Worm (Caenorhabditis elegans) whole organism, young adult: ENCODE data around the gene soc-1.
A peak's percentile ranks its signal among the peaks of the same experiment; 100 is the strongest.

Experiments used
- F22D6.2 ChIP-seq: sonication (generic microtip); optimal IDR thresholded peaks from 2 replicates; lab custom pipeline; 2016; ENCODE audit warnings: mild to moderate bottlenecking, missing genetic modification characterization, missing compliant biosample characterization
- F37B4.10 ChIP-seq: fragments of 200-800 bp; sonication (Bioruptor generic); IDR thresholded peaks from 2 replicates; pipeline ENCODE4 v1.3.6; 2022; ENCODE audit warnings: missing genetic modification characterization, missing compliant biosample characterization
- F57A8.1 ChIP-seq: fragments of 200-800 bp; sonication (Bioruptor generic); optimal IDR thresholded peaks from 2 replicates; lab custom pipeline; 2018; ENCODE audit warnings: mild to moderate bottlenecking, missing genetic modification characterization, moderate library complexity, missing compliant biosample characterization
- F57C9.4 ChIP-seq: sonication (generic microtip); optimal IDR thresholded peaks from 2 replicates; lab custom pipeline; 2017; ENCODE audit warnings: mild to moderate bottlenecking, missing genetic modification characterization, missing compliant biosample characterization
- T26A5.8 ChIP-seq: sonication (generic microtip); optimal IDR thresholded peaks from 2 replicates; lab custom pipeline; 2016; ENCODE audit warnings: missing genetic modification characterization, missing compliant biosample characterization
- Y67H2A.10 ChIP-seq: fragments of 200-800 bp; sonication (Bioruptor generic); conservative IDR thresholded peaks from 2 replicates; pipeline ENCODE4 v1.3.6; 2022; ENCODE audit warnings: missing genetic modification reagents, missing genetic modification characterization, missing compliant biosample characterization
- ZK185.1 ChIP-seq: sonication (generic microtip); optimal IDR thresholded peaks from 2 replicates; lab custom pipeline; 2016; ENCODE audit warnings: mild to moderate bottlenecking, missing genetic modification characterization, missing compliant biosample characterization; ENCODE audit not compliant: poor library complexity, severe bottlenecking
- ama-1 ChIP-seq, 3 experiments: fragments of 150-350 bp in 1 of 3; sonication (generic microtip) in 2 of 3; optimal IDR thresholded peaks; 2 replicates each; lab custom pipeline; 2014 to 2018; ENCODE audit warnings: missing biosample characterization in 2 of 3, missing genetic modification characterization in 2 of 3, missing genetic modification reagents in 2 of 3
- aptf-3 ChIP-seq: fragments of 200-800 bp; sonication (Bioruptor generic); IDR thresholded peaks from 2 replicates; pipeline ENCODE4 v1.3.6; 2022; ENCODE audit warnings: missing genetic modification characterization, missing compliant biosample characterization
- attf-5 ChIP-seq: fragments of 200-800 bp; sonication (Bioruptor generic); optimal IDR thresholded peaks from 2 replicates; lab custom pipeline; 2018; ENCODE audit warnings: mild to moderate bottlenecking, missing genetic modification characterization, missing compliant biosample characterization
- bed-1 ChIP-seq: fragments of 200-800 bp; sonication (Bioruptor generic); IDR thresholded peaks from 2 replicates; pipeline ENCODE4 v1.3.6; 2022; ENCODE audit warnings: missing genetic modification reagents, missing genetic modification characterization, missing compliant biosample characterization
- cebp-2 ChIP-seq: fragments of 200-800 bp; sonication (Bioruptor generic); IDR thresholded peaks from 2 replicates; pipeline ENCODE4 v1.3.6; 2022; ENCODE audit warnings: missing genetic modification characterization, missing compliant biosample characterization
- ceh-27 ChIP-seq: fragments of 200-800 bp; sonication (Bioruptor generic); optimal IDR thresholded peaks from 2 replicates; lab custom pipeline; 2018; ENCODE audit warnings: mild to moderate bottlenecking, missing genetic modification characterization, moderate library complexity, missing compliant biosample characterization
- die-1 ChIP-seq: sonication (generic microtip); optimal IDR thresholded peaks from 2 replicates; lab custom pipeline; 2016; ENCODE audit warnings: missing genotype, mild to moderate bottlenecking, missing genetic modification characterization, missing compliant biosample characterization
- dox-1 ChIP-seq: fragments of 200-800 bp; sonication (Bioruptor generic); IDR thresholded peaks from 2 replicates; pipeline ENCODE4 v1.3.6; 2022; ENCODE audit warnings: missing genetic modification reagents, missing genetic modification characterization, missing compliant biosample characterization
- dpff-1 ChIP-seq: sonication (generic microtip); optimal IDR thresholded peaks from 2 replicates; lab custom pipeline; 2017; ENCODE audit warnings: mild to moderate bottlenecking, missing genetic modification characterization, missing compliant biosample characterization
- egrh-3 ChIP-seq: fragments of 200-800 bp; sonication (Bioruptor generic); IDR thresholded peaks from 2 replicates; pipeline ENCODE4 v1.3.6; 2022; ENCODE audit warnings: missing genetic modification reagents, missing genetic modification characterization, missing compliant biosample characterization
- ekl-4 ChIP-seq: fragments of 200-800 bp; sonication (Bioruptor generic); IDR thresholded peaks from 2 replicates; pipeline ENCODE4 v1.3.6; 2022; ENCODE audit warnings: missing genetic modification reagents, missing genetic modification characterization, missing compliant biosample characterization
- hlh-26 ChIP-seq: fragments of 200-800 bp; sonication (Bioruptor generic); conservative IDR thresholded peaks from 2 replicates; pipeline ENCODE4 v1.3.6; 2022; ENCODE audit warnings: missing genetic modification reagents, missing genetic modification characterization, missing compliant biosample characterization
- hmg-1.2 ChIP-seq: fragments of 200-800 bp; sonication (Bioruptor generic); IDR thresholded peaks from 2 replicates; pipeline ENCODE4 v1.3.6; 2022; ENCODE audit warnings: missing genetic modification reagents, missing genetic modification characterization, missing compliant biosample characterization
- hsf-1 ChIP-seq: fragments of 200-800 bp; sonication (Bioruptor generic); IDR thresholded peaks from 2 replicates; pipeline ENCODE4 v1.3.6; 2022; ENCODE audit warnings: missing genetic modification reagents, missing genetic modification characterization, missing compliant biosample characterization
- lin-35 ChIP-seq, 3 experiments: fragments of 150-350 bp in 2 of 3; sonication (generic microtip) in 1 of 3; optimal IDR thresholded peaks; 2 replicates each; lab custom pipeline; 2014 to 2018; ENCODE audit warnings: missing biosample characterization in 3 of 3, missing genetic modification characterization in 3 of 3, missing genetic modification reagents in 3 of 3
- lin-40 ChIP-seq: sonication (generic microtip); optimal IDR thresholded peaks from 2 replicates; lab custom pipeline; 2016; ENCODE audit warnings: missing genetic modification characterization, mild to moderate bottlenecking, missing compliant biosample characterization, missing genotype, missing genetic modification reagents
- lin-54 ChIP-seq: fragments of 200-800 bp; sonication (Bioruptor generic); optimal IDR thresholded peaks from 2 replicates; lab custom pipeline; 2018; ENCODE audit warnings: mild to moderate bottlenecking, missing genetic modification characterization, missing compliant biosample characterization
- lir-1 ChIP-seq: fragments of 200-800 bp; sonication (Bioruptor generic); conservative IDR thresholded peaks from 2 replicates; pipeline ENCODE4 v1.3.6; 2022; ENCODE audit warnings: missing genetic modification reagents, missing genetic modification characterization, missing compliant biosample characterization
- madf-6 ChIP-seq: fragments of 200-800 bp; sonication (Bioruptor generic); IDR thresholded peaks from 2 replicates; pipeline ENCODE4 v1.3.6; 2022; ENCODE audit warnings: missing genetic modification reagents, missing genetic modification characterization, missing compliant biosample characterization
- mcd-1 ChIP-seq: fragments of 200-800 bp; sonication (Bioruptor generic); IDR thresholded peaks from 2 replicates; pipeline ENCODE4 v1.3.6; 2022; ENCODE audit warnings: missing genetic modification reagents, missing genetic modification characterization, missing compliant biosample characterization
- mel-28 ChIP-seq: sonication (generic microtip); optimal IDR thresholded peaks from 2 replicates; lab custom pipeline; 2016; ENCODE audit warnings: borderline replicate concordance, mild to moderate bottlenecking, missing genetic modification characterization, missing compliant biosample characterization
- mes-4 ChIP-seq: sonication (generic microtip); optimal IDR thresholded peaks from 2 replicates; lab custom pipeline; 2016; ENCODE audit warnings: missing genotype, missing genetic modification characterization, missing compliant biosample characterization
- nhr-80 ChIP-seq: sonication (generic microtip); optimal IDR thresholded peaks from 2 replicates; lab custom pipeline; 2016; ENCODE audit warnings: missing genetic modification characterization, missing compliant biosample characterization
- sdz-38 ChIP-seq: sonication (generic microtip); optimal IDR thresholded peaks from 2 replicates; lab custom pipeline; 2016; ENCODE audit warnings: missing genotype, missing genetic modification characterization, missing compliant biosample characterization
- snpc-1.1 ChIP-seq: sonication (generic microtip); optimal IDR thresholded peaks from 2 replicates; lab custom pipeline; 2017; ENCODE audit warnings: missing genetic modification characterization, mild to moderate bottlenecking, missing compliant biosample characterization, antibody characterized with exemption, moderate library complexity, missing genotype, missing genetic modification reagents; ENCODE audit not compliant: insufficient read depth
- snpc-3.4 ChIP-seq: sonication (generic microtip); optimal IDR thresholded peaks from 2 replicates; lab custom pipeline; 2017; ENCODE audit warnings: missing genetic modification characterization, mild to moderate bottlenecking, missing compliant biosample characterization, antibody characterized with exemption, moderate library complexity, missing genotype, missing genetic modification reagents
- tbp1 ChIP-seq: fragments of 200-800 bp; sonication (Bioruptor generic); optimal IDR thresholded peaks from 2 replicates; lab custom pipeline; 2018; ENCODE audit warnings: mild to moderate bottlenecking, missing genetic modification characterization, missing compliant biosample characterization
- tlf-1 ChIP-seq: fragments of 200-800 bp; sonication (Bioruptor generic); optimal IDR thresholded peaks from 2 replicates; lab custom pipeline; 2018; ENCODE audit warnings: mild to moderate bottlenecking, missing genetic modification characterization, missing compliant biosample characterization
- unc-62 ChIP-seq: fragments of 150-350 bp; optimal IDR thresholded peaks from 2 replicates; lab custom pipeline; 2014; ENCODE audit warnings: missing biosample characterization, missing genetic modification reagents, missing genetic modification characterization
- zfh-2 ChIP-seq: fragments of 200-800 bp; sonication (Bioruptor generic); conservative IDR thresholded peaks from 2 replicates; pipeline ENCODE4 v1.3.6; 2022; ENCODE audit warnings: missing genetic modification reagents, missing genetic modification characterization, missing compliant biosample characterization
- ztf-22 ChIP-seq: fragments of 200-800 bp; sonication (Bioruptor generic); optimal IDR thresholded peaks from 2 replicates; lab custom pipeline; 2018; ENCODE audit warnings: mild to moderate bottlenecking, missing genetic modification characterization, moderate library complexity, missing compliant biosample characterization
- ztf-25 ChIP-seq: fragments of 200-800 bp; sonication (Bioruptor generic); IDR thresholded peaks from 2 replicates; pipeline ENCODE4 v1.3.6; 2022; ENCODE audit warnings: missing genetic modification reagents, missing genetic modification characterization, missing compliant biosample characterization
- ztf-26 ChIP-seq: sonication (generic microtip); optimal IDR thresholded peaks from 2 replicates; lab custom pipeline; 2017; ENCODE audit warnings: missing genetic modification characterization, missing compliant biosample characterization
- ztf-28 ChIP-seq: fragments of 200-800 bp; sonication (Bioruptor generic); IDR thresholded peaks from 2 replicates; pipeline ENCODE4 v1.3.6; 2022; ENCODE audit warnings: missing genetic modification reagents, missing genetic modification characterization, missing compliant biosample characterization
- ztf-3 ChIP-seq: fragments of 200-800 bp; sonication (Bioruptor generic); optimal IDR thresholded peaks from 2 replicates; lab custom pipeline; 2018; ENCODE audit warnings: mild to moderate bottlenecking, missing genetic modification characterization, missing compliant biosample characterization
- ztf-6 ChIP-seq: fragments of 200-800 bp; sonication (Bioruptor generic); IDR thresholded peaks from 2 replicates; pipeline ENCODE4 v1.3.6; 2022; ENCODE audit warnings: missing genetic modification reagents, missing genetic modification characterization, missing compliant biosample characterization

soc-1 gene

DNA sequence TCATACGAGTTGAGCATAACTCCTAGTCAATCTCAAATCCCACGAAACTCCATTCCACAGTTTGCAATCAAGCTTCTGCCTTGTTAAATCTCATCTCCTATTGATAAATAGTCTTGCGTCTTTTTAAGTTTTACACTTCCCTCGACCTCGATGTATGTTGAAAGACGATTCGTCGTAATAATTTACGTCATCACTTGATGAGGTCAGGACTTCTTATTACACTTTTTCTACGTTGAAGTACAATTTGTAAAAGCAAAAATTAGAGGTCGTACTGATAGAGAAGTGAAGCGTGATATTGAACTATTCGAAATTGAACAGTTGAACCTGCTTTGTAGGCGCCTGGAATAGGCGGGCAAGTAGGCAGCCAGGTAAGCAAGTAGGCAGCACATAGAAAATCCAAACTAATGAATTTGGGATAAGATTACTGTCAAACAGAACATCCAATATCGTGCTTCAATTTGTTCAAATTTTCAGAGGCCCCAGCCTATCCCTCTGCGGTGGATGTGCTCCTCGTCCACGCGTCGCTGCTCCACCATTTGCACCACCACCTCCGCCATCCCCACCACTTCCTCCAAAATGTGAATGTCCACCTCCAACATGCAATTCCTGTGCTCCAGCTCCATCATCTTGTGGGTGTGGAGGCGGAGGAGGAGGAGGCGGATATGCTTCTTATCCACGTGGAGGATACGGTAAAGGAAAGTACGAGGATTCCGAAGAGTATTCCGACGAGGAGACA, 7.1 kb downstream of the soc-1 start:
- TF ChIP-seq cebp-2 (GFP tag; lab: Robert Waterston, UW), result 0 out of 2 replicates have a peak, but pooled peaks have one; percentile 70
- TF ChIP-seq egrh-3, result no peak
- no peak for TF ChIP-seq ekl-4
- 0 out of 2 replicates have a peak, but pooled peaks have one; percentile 13 for TF ChIP-seq mcd-1 (GFP tag; lab: Robert Waterston, UW)
- no peak for TF ChIP-seq F57A8.1 (GFP tag; lab: Kevin White, UChicago)
- TF ChIP-seq hsf-1, result 0 out of 2 replicates have a peak, but pooled peaks have one; percentile 7
- no peak for TF ChIP-seq lin-54 (GFP tag; lab: Kevin White, UChicago)
- TF ChIP-seq zfh-2 (GFP tag; lab: Robert Waterston, UW), result peak; percentile 57; the same call in 1 of the 2 replicates

DNA sequence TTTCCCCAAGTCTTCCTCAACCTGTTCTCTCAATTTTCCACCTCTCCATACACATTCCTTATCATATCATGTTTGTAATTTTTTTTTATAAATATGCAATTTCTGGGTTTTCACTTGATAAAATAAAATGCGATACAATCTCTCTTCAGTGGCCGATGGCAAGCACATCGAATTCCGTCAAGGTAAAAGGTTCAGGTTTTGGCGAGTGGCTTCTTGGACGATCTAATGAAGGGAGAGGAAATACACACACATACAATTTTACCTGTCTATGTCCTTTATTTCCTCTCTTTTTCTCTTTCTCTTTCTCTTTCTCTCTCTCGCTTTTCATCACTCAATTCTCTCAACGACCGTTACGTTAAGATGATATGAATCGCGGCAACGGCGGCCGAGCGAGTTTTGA, 8.7 kb downstream of the soc-1 start:
- peak; percentile 17 for TF ChIP-seq nhr-80 (tag; lab: Kevin White, UChicago)
- TF ChIP-seq ztf-26, result peak; percentile 16
- no peak for TF ChIP-seq tlf-1 (GFP tag; lab: Kevin White, UChicago)

DNA sequence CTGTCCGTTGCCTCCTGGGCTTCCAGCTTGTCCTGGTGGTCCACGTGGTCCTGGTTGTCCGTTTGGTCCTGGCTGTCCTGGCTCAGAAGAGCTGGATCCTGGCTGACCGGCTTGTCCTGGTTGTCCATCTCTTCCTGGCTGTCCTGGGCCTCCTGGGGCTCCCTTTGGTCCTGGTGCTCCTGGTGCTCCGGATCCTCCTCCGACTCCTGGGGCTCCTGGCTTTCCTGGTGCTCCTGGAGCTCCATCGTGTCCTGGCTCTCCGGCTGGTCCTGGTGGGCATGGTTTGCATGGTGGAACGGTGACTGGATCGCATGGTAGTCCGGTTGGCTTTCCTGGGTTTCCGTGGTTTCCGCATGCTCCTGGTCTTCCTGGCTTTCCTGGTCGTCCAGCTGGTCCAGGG, 10.3 kb downstream of the soc-1 start:
- no peak for TF ChIP-seq Y67H2A.10
- peak; percentile 94 for TF ChIP-seq zfh-2 (GFP tag; lab: Robert Waterston, UW)
- no peak for TF ChIP-seq lir-1 (GFP tag; lab: Robert Waterston, UW)
- TF ChIP-seq unc-62 (GFP tag; lab: Kevin White, UChicago), result no peak
- no peak for TF ChIP-seq ztf-3 (GFP tag; lab: Kevin White, UChicago)
- TF ChIP-seq lin-40, result peak; percentile 12
- no peak for TF ChIP-seq ztf-28 (GFP tag; lab: Robert Waterston, UW)
- TF ChIP-seq T26A5.8 (tag; lab: Kevin White, UChicago), result no peak
- no peak for TF ChIP-seq bed-1
- no peak for TF ChIP-seq mel-28
- no peak for TF ChIP-seq F57C9.4 (tag; lab: Kevin White, UChicago)
- TF ChIP-seq ekl-4, result no peak
- TF ChIP-seq ZK185.1 (tag; lab: Kevin White, UChicago), result no peak
- TF ChIP-seq sdz-38 (tag; lab: Kevin White, UChicago), result no peak
- TF ChIP-seq cebp-2 (GFP tag; lab: Robert Waterston, UW), result no peak
- no peak for TF ChIP-seq ztf-6 (GFP tag; lab: Robert Waterston, UW)
- peak; percentile 94 for TF ChIP-seq egrh-3
- TF ChIP-seq die-1 (tag; lab: Kevin White, UChicago), result no peak
- TF ChIP-seq F37B4.10 (GFP tag; lab: Robert Waterston, UW), result no peak
- TF ChIP-seq ztf-22, result no peak
- no peak for TF ChIP-seq madf-6 (GFP tag; lab: Robert Waterston, UW)
- TF ChIP-seq ztf-25 (GFP tag; lab: Robert Waterston, UW), result no peak
- no peak for TF ChIP-seq mes-4 (tag; lab: Kevin White, UChicago)
- no peak for TF ChIP-seq ceh-27 (GFP tag; lab: Kevin White, UChicago)
- no peak for TF ChIP-seq aptf-3 (GFP tag; lab: Robert Waterston, UW)
- TF ChIP-seq ztf-26, result peak; percentile 31
- no peak for TF ChIP-seq F22D6.2 (tag; lab: Kevin White, UChicago)
- no peak for TF ChIP-seq dpff-1 (tag; lab: Kevin White, UChicago)
- no peak for TF ChIP-seq snpc-1.1 (tag; lab: Kevin White, UChicago)
- TF ChIP-seq dox-1, result 0 out of 2 replicates have a peak, but pooled peaks have one; percentile 41
- no peak for TF ChIP-seq attf-5 (GFP tag; lab: Kevin White, UChicago)
- TF ChIP-seq hlh-26 (GFP tag; lab: Robert Waterston, UW), result no peak
- no peak for TF ChIP-seq tbp1 (GFP tag; lab: Kevin White, UChicago)
- TF ChIP-seq hmg-1.2, result no peak
- TF ChIP-seq snpc-3.4 (tag; lab: Kevin White, UChicago), result no peak
- TF ChIP-seq lin-35 (GFP tag; optimal IDR thresholded peaks at IDR 0.05; lab: Kevin White, UChicago), result no peak
- TF ChIP-seq ama-1 (optimal IDR thresholded peaks at IDR 0.05; lab: Kevin White, UChicago), result no peak
- no peak for TF ChIP-seq ama-1 (GFP tag; optimal IDR thresholded peaks at IDR 0.05; lab: Kevin White, UChicago)
